Fruit fly (Drosophila melanogaster) whole organism, prepupa: Measurements from ENCODE around the gene CG33490.

ENCODE experiments used
- CG10631 ChIP-seq: fragments of 200-800 bp; sonication (Bioruptor generic); optimal IDR thresholded peaks from 2 replicates; lab custom pipeline; 2016; ENCODE audit warnings: missing biosample characterization, missing genetic modification characterization
- CG10669 ChIP-seq: fragments of 200-800 bp; sonication (Bioruptor generic); optimal IDR thresholded peaks from 3 replicates; lab custom pipeline; 2018; ENCODE audit warnings: missing biosample characterization, mild to moderate bottlenecking, missing genetic modification characterization, moderate library complexity
- CG15336 ChIP-seq: fragments of 200-800 bp; sonication (Bioruptor generic); IDR thresholded peaks from 2 replicates; pipeline ENCODE4 v1.3.6; 2022; ENCODE audit warnings: missing biosample characterization, missing genetic modification characterization
- CG8319 ChIP-seq: fragments of 200-800 bp; sonication (Bioruptor generic); optimal IDR thresholded peaks from 3 replicates; lab custom pipeline; 2016; ENCODE audit warnings: missing biosample characterization, missing genetic modification characterization
- Eip75B ChIP-seq: fragments of 200-800 bp; sonication (Bioruptor generic); optimal IDR thresholded peaks from 3 replicates; lab custom pipeline; 2016; ENCODE audit warnings: missing biosample characterization, missing genetic modification characterization
- Eip93F ChIP-seq: fragments of 200-800 bp; sonication (Bioruptor generic); optimal IDR thresholded peaks from 2 replicates; lab custom pipeline; 2016; ENCODE audit warnings: missing biosample characterization, mild to moderate bottlenecking, missing genetic modification characterization
- Hr38 ChIP-seq: sonication (Bioruptor generic); optimal IDR thresholded peaks from 2 replicates; lab custom pipeline; 2016; ENCODE audit warnings: missing biosample characterization, missing genetic modification characterization
- Met ChIP-seq: fragments of 200-800 bp; sonication (Bioruptor generic); optimal IDR thresholded peaks from 3 replicates; lab custom pipeline; 2016; ENCODE audit warnings: missing biosample characterization, missing genetic modification characterization
- OdsH ChIP-seq: fragments of 200-800 bp; sonication (Bioruptor generic); optimal IDR thresholded peaks from 3 replicates; lab custom pipeline; 2016; ENCODE audit warnings: missing biosample characterization, missing genetic modification characterization
- fd59A ChIP-seq: fragments of 200-800 bp; sonication (Bioruptor generic); optimal IDR thresholded peaks from 2 replicates; lab custom pipeline; 2017; ENCODE audit warnings: missing biosample characterization, mild to moderate bottlenecking, missing genetic modification characterization, missing genetic modification reagents
- fkh ChIP-seq: fragments of 200-800 bp; sonication (Bioruptor generic); optimal IDR thresholded peaks from 3 replicates; lab custom pipeline; 2017; ENCODE audit warnings: missing biosample characterization, mild to moderate bottlenecking, missing genetic modification characterization, moderate library complexity
- lz ChIP-seq: fragments of 200-800 bp; sonication (Bioruptor generic); optimal IDR thresholded peaks from 3 replicates; lab custom pipeline; 2016; ENCODE audit warnings: missing biosample characterization, missing genetic modification characterization

- TF ChIP-seq CG10669 (GFP tag; lab: Kevin White, UChicago) (no peak), Met (GFP tag; lab: Kevin White, UChicago) (no peak), Eip93F (GFP tag; lab: Kevin White, UChicago) (no peak), CG8319 (GFP tag; lab: Kevin White, UChicago) (no peak), OdsH (GFP tag; lab: Kevin White, UChicago) (no peak), fkh (peak; percentile 61), fd59A (GFP tag; lab: Kevin White, UChicago) (no peak), Hr38 (GFP tag; lab: Kevin White, UChicago) (no peak), CG10631 (GFP tag; lab: Kevin White, UChicago) (no peak), Eip75B (no peak), lz (GFP tag; lab: Kevin White, UChicago) (no peak), CG15336 (no peak)
These were observed 44.1 kb downstream of the CG33490 start for dm6 chr3L:11530370-11530769.
